Fruit fly (Drosophila melanogaster) whole organism, prepupa: Measurements from ENCODE around the gene CG1024.

Experiments used
- CG10669 ChIP-seq: fragments of 200-800 bp; sonication (Bioruptor generic); optimal IDR thresholded peaks from 3 replicates; lab custom pipeline; 2018; ENCODE audit warnings: missing biosample characterization, mild to moderate bottlenecking, missing genetic modification characterization, moderate library complexity
- CG11294 ChIP-seq: fragments of 200-800 bp; sonication (Bioruptor generic); IDR thresholded peaks from 2 replicates; pipeline ENCODE4 v1.3.6; 2022; ENCODE audit warnings: missing biosample characterization, missing genetic modification characterization
- CG11762 ChIP-seq: fragments of 200-800 bp; sonication (Bioruptor generic); optimal IDR thresholded peaks from 3 replicates; lab custom pipeline; 2016; ENCODE audit warnings: missing biosample characterization, missing genetic modification characterization; ENCODE audit not compliant: insufficient read depth
- CG11902 ChIP-seq: fragments of 200-800 bp; sonication (Bioruptor generic); optimal IDR thresholded peaks from 3 replicates; lab custom pipeline; 2016; ENCODE audit warnings: missing biosample characterization, missing genetic modification characterization
- CG15336 ChIP-seq: fragments of 200-800 bp; sonication (Bioruptor generic); IDR thresholded peaks from 2 replicates; pipeline ENCODE4 v1.3.6; 2022; ENCODE audit warnings: missing biosample characterization, missing genetic modification characterization
- CG1621 ChIP-seq: fragments of 200-800 bp; sonication (Bioruptor generic); optimal IDR thresholded peaks from 3 replicates; lab custom pipeline; 2018; ENCODE audit warnings: missing biosample characterization, mild to moderate bottlenecking, missing genetic modification characterization
- CG16779 ChIP-seq: fragments of 200-800 bp; sonication (Bioruptor generic); optimal IDR thresholded peaks from 3 replicates; lab custom pipeline; 2017; ENCODE audit warnings: missing biosample characterization, mild to moderate bottlenecking, missing genetic modification characterization
- CG3032 ChIP-seq: fragments of 200-800 bp; optimal IDR thresholded peaks from 2 replicates; lab custom pipeline; 2019; ENCODE audit warnings: missing biosample characterization, mild to moderate bottlenecking, missing genetic modification characterization, moderate library complexity
- CG32006 ChIP-seq: fragments of 200-800 bp; sonication (Bioruptor generic); optimal IDR thresholded peaks from 3 replicates; lab custom pipeline; 2017; ENCODE audit warnings: missing biosample characterization, mild to moderate bottlenecking, missing genetic modification characterization
- CG3919 ChIP-seq: fragments of 200-800 bp; sonication (Bioruptor generic); optimal IDR thresholded peaks from 3 replicates; lab custom pipeline; 2016; ENCODE audit warnings: missing biosample characterization, missing genetic modification characterization
- CG4318 ChIP-seq: fragments of 200-800 bp; sonication (Bioruptor generic); optimal IDR thresholded peaks from 3 replicates; lab custom pipeline; 2017; ENCODE audit warnings: missing biosample characterization, mild to moderate bottlenecking, missing genetic modification characterization
- CG6163 ChIP-seq: fragments of 200-800 bp; sonication (Bioruptor generic); IDR thresholded peaks from 3 replicates; pipeline ENCODE4 v1.3.6; 2022; ENCODE audit warnings: missing biosample characterization, missing genetic modification characterization
- CG6276 ChIP-seq: fragments of 200-800 bp; sonication (Bioruptor generic); optimal IDR thresholded peaks from 2 replicates; lab custom pipeline; 2017; ENCODE audit warnings: missing biosample characterization, mild to moderate bottlenecking, missing genetic modification characterization
- CG6792 ChIP-seq: fragments of 200-800 bp; sonication (Bioruptor generic); optimal IDR thresholded peaks from 3 replicates; lab custom pipeline; 2016; ENCODE audit warnings: missing biosample characterization, missing genetic modification characterization
- CG6854 ChIP-seq: fragments of 200-800 bp; sonication (Bioruptor generic); optimal IDR thresholded peaks from 2 replicates; lab custom pipeline; 2017; ENCODE audit warnings: missing biosample characterization, mild to moderate bottlenecking, missing genetic modification characterization
- CG7368 ChIP-seq: fragments of 200-800 bp; sonication (Bioruptor generic); optimal IDR thresholded peaks from 3 replicates; lab custom pipeline; 2016; ENCODE audit warnings: missing biosample characterization, missing genetic modification characterization
- CG8119 ChIP-seq: fragments of 200-800 bp; sonication (Bioruptor generic); IDR thresholded peaks from 3 replicates; pipeline ENCODE4 v1.3.6; 2022; ENCODE audit warnings: missing biosample characterization, missing genetic modification characterization
- CG8319 ChIP-seq: fragments of 200-800 bp; sonication (Bioruptor generic); optimal IDR thresholded peaks from 3 replicates; lab custom pipeline; 2016; ENCODE audit warnings: missing biosample characterization, missing genetic modification characterization
- CG8632 ChIP-seq: fragments of 200-800 bp; sonication (Bioruptor generic); optimal IDR thresholded peaks from 3 replicates; lab custom pipeline; 2016; ENCODE audit warnings: missing biosample characterization, missing genetic modification characterization
- CG9139 ChIP-seq: fragments of 200-800 bp; sonication (Bioruptor generic); optimal IDR thresholded peaks from 3 replicates; lab custom pipeline; 2017; ENCODE audit warnings: missing biosample characterization, mild to moderate bottlenecking, missing genetic modification characterization
- Eip75B ChIP-seq: fragments of 200-800 bp; sonication (Bioruptor generic); optimal IDR thresholded peaks from 3 replicates; lab custom pipeline; 2016; ENCODE audit warnings: missing biosample characterization, missing genetic modification characterization
- Eip78C ChIP-seq: fragments of 200-800 bp; sonication (Bioruptor generic); peaks from one replicate; lab custom pipeline; 2016; ENCODE audit warnings: missing biosample characterization, missing genetic modification characterization
- Eip93F ChIP-seq: fragments of 200-800 bp; sonication (Bioruptor generic); optimal IDR thresholded peaks from 2 replicates; lab custom pipeline; 2016; ENCODE audit warnings: missing biosample characterization, mild to moderate bottlenecking, missing genetic modification characterization
- Ets21C ChIP-seq: fragments of 200-800 bp; sonication (Bioruptor generic); optimal IDR thresholded peaks from 3 replicates; lab custom pipeline; 2016; ENCODE audit warnings: missing biosample characterization, missing genetic modification characterization
- Ets96B ChIP-seq: fragments of 200-800 bp; optimal IDR thresholded peaks from 2 replicates; lab custom pipeline; 2019; ENCODE audit warnings: missing biosample characterization, mild to moderate bottlenecking, missing genetic modification characterization, moderate library complexity
- Gug ChIP-seq: fragments of 200-800 bp; sonication (Bioruptor generic); IDR thresholded peaks from 2 replicates; pipeline ENCODE4 v1.3.6; 2022; ENCODE audit warnings: missing biosample characterization, missing genetic modification characterization
- Hr38 ChIP-seq: sonication (Bioruptor generic); optimal IDR thresholded peaks from 2 replicates; lab custom pipeline; 2016; ENCODE audit warnings: missing biosample characterization, missing genetic modification characterization
- Hr39 ChIP-seq: fragments of 200-800 bp; sonication (Bioruptor generic); optimal IDR thresholded peaks from 2 replicates; lab custom pipeline; 2016; ENCODE audit warnings: missing biosample characterization, missing genetic modification characterization
- Hr4 ChIP-seq: fragments of 200-800 bp; sonication (Bioruptor generic); optimal IDR thresholded peaks from 3 replicates; lab custom pipeline; 2016; ENCODE audit warnings: missing biosample characterization, missing genetic modification characterization
- OdsH ChIP-seq: fragments of 200-800 bp; sonication (Bioruptor generic); optimal IDR thresholded peaks from 3 replicates; lab custom pipeline; 2016; ENCODE audit warnings: missing biosample characterization, missing genetic modification characterization
- Smox ChIP-seq: fragments of 200-800 bp; sonication (Bioruptor generic); optimal IDR thresholded peaks from 3 replicates; lab custom pipeline; 2016; ENCODE audit warnings: missing biosample characterization, missing genetic modification characterization
- Sox102F ChIP-seq: fragments of 200-800 bp; sonication (Bioruptor generic); optimal IDR thresholded peaks from 2 replicates; lab custom pipeline; 2016; ENCODE audit warnings: missing biosample characterization, mild to moderate bottlenecking, missing genetic modification characterization
- Sox14 ChIP-seq: fragments of 200-800 bp; sonication (Bioruptor generic); optimal IDR thresholded peaks from 3 replicates; lab custom pipeline; 2016; ENCODE audit warnings: missing biosample characterization, missing genetic modification characterization
- Sox15 ChIP-seq: fragments of 200-800 bp; sonication (Bioruptor generic); optimal IDR thresholded peaks from 3 replicates; lab custom pipeline; 2016; ENCODE audit warnings: missing biosample characterization, missing genetic modification characterization
- achi ChIP-seq: fragments of 200-800 bp; sonication (Bioruptor generic); optimal IDR thresholded peaks from 3 replicates; lab custom pipeline; 2016; ENCODE audit warnings: missing biosample characterization, missing genetic modification characterization
- dac ChIP-seq: fragments of 200-800 bp; sonication (Bioruptor generic); optimal IDR thresholded peaks from 2 replicates; lab custom pipeline; 2017; ENCODE audit warnings: missing biosample characterization, mild to moderate bottlenecking, missing genetic modification characterization
- eg ChIP-seq: fragments of 200-800 bp; sonication (Bioruptor generic); IDR thresholded peaks from 3 replicates; pipeline ENCODE4 v1.3.6; 2022; ENCODE audit warnings: missing biosample characterization, missing genetic modification characterization
- fkh ChIP-seq: fragments of 200-800 bp; sonication (Bioruptor generic); optimal IDR thresholded peaks from 3 replicates; lab custom pipeline; 2017; ENCODE audit warnings: missing biosample characterization, mild to moderate bottlenecking, missing genetic modification characterization, moderate library complexity
- net ChIP-seq: fragments of 200-800 bp; sonication (Bioruptor generic); optimal IDR thresholded peaks from 3 replicates; lab custom pipeline; 2016; ENCODE audit warnings: missing biosample characterization, missing genetic modification characterization
- pdm3 ChIP-seq: fragments of 200-800 bp; sonication (Bioruptor generic); optimal IDR thresholded peaks from 3 replicates; lab custom pipeline; 2016; ENCODE audit warnings: missing biosample characterization, missing genetic modification characterization
- salr ChIP-seq, 2 experiments: fragments of 200-800 bp; sonication (Bioruptor generic); optimal IDR thresholded peaks; 3 replicates each; lab custom pipeline; 2016 to 2018; ENCODE audit warnings: missing biosample characterization in 2 of 2, missing genetic modification characterization in 2 of 2, mild to moderate bottlenecking in 1 of 2
- svp ChIP-seq: fragments of 200-800 bp; sonication (Bioruptor generic); peaks from one replicate; lab custom pipeline; 2016; ENCODE audit warnings: missing biosample characterization, missing genetic modification characterization
- topi ChIP-seq: fragments of 200-800 bp; sonication (Bioruptor generic); optimal IDR thresholded peaks from 3 replicates; lab custom pipeline; 2016; ENCODE audit warnings: missing biosample characterization, missing genetic modification characterization
- vri ChIP-seq: fragments of 200-800 bp; sonication (Bioruptor generic); optimal IDR thresholded peaks from 3 replicates; lab custom pipeline; 2016; ENCODE audit warnings: missing biosample characterization, mild to moderate bottlenecking, missing genetic modification characterization

The CG1024 gene

dm6 chr3R:6427619-6428378, 47.7 kb upstream of the CG1024 start (continued):
- TF ChIP-seq salr (GFP tag; optimal IDR thresholded peaks at IDR 0.05; lab: Kevin White, UChicago) (peak in 1 of 2 experiments; percentile 24), CG11902 (GFP tag; lab: Kevin White, UChicago) (peak; percentile 5), CG6854 (GFP tag; lab: Kevin White, UChicago) (no peak), CG3919 (GFP tag; lab: Kevin White, UChicago) (peak; percentile 52), CG11762 (GFP tag; lab: Kevin White, UChicago) (peak; percentile 33), CG8319 (GFP tag; lab: Kevin White, UChicago) (peak; percentile 27), pdm3 (GFP tag; lab: Kevin White, UChicago) (peak; percentile 53), CG32006 (GFP tag; lab: Kevin White, UChicago) (peak; percentile 59), CG7368 (peak; percentile 13), dac (GFP tag; lab: Kevin White, UChicago) (no peak), CG16779 (no peak), CG8632 (peak; percentile 25), CG4318 (GFP tag; lab: Kevin White, UChicago) (no peak), net (GFP tag; lab: Kevin White, UChicago) (peak; percentile 14)

dm6 chr3R:6426173-6426899, 46.2 kb upstream of the CG1024 start:
- TF ChIP-seq CG1621 (no peak), Smox (no peak), net (GFP tag; lab: Kevin White, UChicago) (no peak), Eip78C (GFP tag; lab: Kevin White, UChicago) (peak; percentile 72), svp (GFP tag; lab: Kevin White, UChicago) (peak; percentile 74), CG15336 (GFP tag; lab: Robert Waterston, UW) (peak; percentile 36; the same call in 1 of the 2 replicates), CG32006 (GFP tag; lab: Kevin White, UChicago) (no peak), CG16779 (no peak), Ets96B (tag; lab: Kevin White, UChicago) (no peak), Ets21C (GFP tag; lab: Kevin White, UChicago) (no peak), eg (GFP tag; lab: Robert Waterston, UW) (peak; percentile 24; the same call in 1 of the 3 replicates), Gug (GFP tag; lab: Robert Waterston, UW) (no peak), CG8119 (GFP tag; lab: Robert Waterston, UW) (no peak), CG6276 (GFP tag; lab: Kevin White, UChicago) (no peak), Sox15 (no peak), CG11762 (GFP tag; lab: Kevin White, UChicago) (no peak), CG9139 (GFP tag; lab: Kevin White, UChicago) (no peak), CG6163 (peak; percentile 58; the same call in 1 of the 3 replicates), fkh (GFP tag; lab: Kevin White, UChicago) (peak; percentile 59), achi (GFP tag; lab: Kevin White, UChicago) (no peak), Sox102F (no peak), CG6792 (GFP tag; lab: Kevin White, UChicago) (no peak), Sox14 (GFP tag; lab: Kevin White, UChicago) (no peak), Eip75B (GFP tag; lab: Kevin White, UChicago) (no peak)

dm6 chr3R:6425454-6426156, 45.5 kb upstream of the CG1024 start:
- no peak for TF ChIP-seq eg (GFP tag; lab: Robert Waterston, UW)
- peak; percentile 52 for TF ChIP-seq Hr4 (GFP tag; lab: Kevin White, UChicago)
- peak; percentile 7 for TF ChIP-seq CG3032 (tag; lab: Kevin White, UChicago)
- TF ChIP-seq CG8632 = peak; percentile 25
- TF ChIP-seq Eip75B (GFP tag; lab: Kevin White, UChicago) = peak; percentile 24
- TF ChIP-seq Eip93F (GFP tag; lab: Kevin White, UChicago) = no peak
- no peak for TF ChIP-seq Hr38 (GFP tag; lab: Kevin White, UChicago)
- TF ChIP-seq CG10669 = peak; percentile 16
- TF ChIP-seq OdsH (GFP tag; lab: Kevin White, UChicago) = peak; percentile 51
- TF ChIP-seq topi (GFP tag; lab: Kevin White, UChicago) = peak; percentile 63
- peak; percentile 46 for TF ChIP-seq vri (GFP tag; lab: Kevin White, UChicago)
- peak; percentile 55 for TF ChIP-seq CG6276 (GFP tag; lab: Kevin White, UChicago)
- TF ChIP-seq Hr39 (GFP tag; lab: Kevin White, UChicago) = peak; percentile 38
- TF ChIP-seq svp (GFP tag; lab: Kevin White, UChicago) = peak; percentile 64
- peak; percentile 14 for TF ChIP-seq CG7368
- TF ChIP-seq CG15336 (GFP tag; lab: Robert Waterston, UW) = 0 out of 2 replicates have a peak, but pooled peaks have one; percentile 7
- TF ChIP-seq CG6854 (GFP tag; lab: Kevin White, UChicago) = no peak
- TF ChIP-seq CG11294 (GFP tag; lab: Robert Waterston, UW) = no peak; the same call in 1 of the 2 replicates
- TF ChIP-seq salr (GFP tag; optimal IDR thresholded peaks at IDR 0.05; lab: Kevin White, UChicago) = peak in 1 of 2 experiments; percentile 74
- peak; percentile 35 for TF ChIP-seq CG3919 (GFP tag; lab: Kevin White, UChicago)
